Worm (Caenorhabditis elegans) whole organism, dauer: ENCODE measurements around the gene nhr-175.

Experiments used
- unc-62 ChIP-seq: sonication (generic microtip); optimal IDR thresholded peaks from 2 replicates; lab custom pipeline; 2017; ENCODE audit warnings: missing biosample characterization, missing genetic modification reagents, missing genetic modification characterization

Gene nhr-175

DNA sequence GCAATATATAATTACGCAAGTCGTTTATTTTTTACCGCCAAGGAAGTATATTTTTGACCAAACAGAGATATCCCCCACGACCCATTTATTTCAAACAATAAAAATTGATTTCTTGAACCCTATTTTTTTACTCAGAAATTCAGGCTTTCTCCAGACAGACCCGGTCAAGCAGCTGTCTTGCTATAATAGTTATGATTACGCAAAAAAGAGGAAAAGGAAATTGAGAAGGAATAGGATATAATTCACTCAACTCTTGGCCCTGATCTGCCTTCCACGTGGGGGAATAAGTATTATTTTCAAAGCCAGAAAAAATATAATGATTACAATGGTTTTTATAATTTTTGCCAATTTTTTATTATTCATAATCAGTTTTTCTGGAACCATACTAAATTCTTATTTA, 9.4 kb upstream of the nhr-175 start, which contains the start of gene srx-136:
Gene srx-136 (plus strand): TSS at position 301 of the 400 bp plus-strand sequence.
- TF ChIP-seq unc-62 (GFP tag; lab: Kevin White, UChicago) = no peak

DNA sequence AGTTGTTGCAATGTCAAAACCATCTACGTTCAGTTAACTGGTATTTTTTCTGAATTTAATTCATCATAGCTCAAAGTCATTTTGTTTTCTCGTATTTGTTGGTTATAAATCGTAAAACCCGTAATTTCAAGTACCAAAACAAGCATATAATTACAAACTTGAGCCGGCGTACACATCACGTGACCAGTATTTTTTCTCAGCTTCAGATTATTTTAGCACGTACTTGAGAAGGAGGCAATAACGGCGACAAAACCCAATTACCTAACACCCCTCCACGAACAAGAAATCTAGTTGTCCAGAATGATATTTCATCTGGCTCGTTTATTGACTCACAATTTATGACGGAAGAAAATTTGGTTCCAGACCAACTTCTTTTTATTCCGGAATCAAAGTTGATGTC, 7.6 kb upstream of the nhr-175 start, which contains the start of gene srx-135:
Gene srx-135 (plus strand): TSS at position 301 of the 400 bp plus-strand sequence.
- no peak for TF ChIP-seq unc-62 (GFP tag; lab: Kevin White, UChicago)

DNA sequence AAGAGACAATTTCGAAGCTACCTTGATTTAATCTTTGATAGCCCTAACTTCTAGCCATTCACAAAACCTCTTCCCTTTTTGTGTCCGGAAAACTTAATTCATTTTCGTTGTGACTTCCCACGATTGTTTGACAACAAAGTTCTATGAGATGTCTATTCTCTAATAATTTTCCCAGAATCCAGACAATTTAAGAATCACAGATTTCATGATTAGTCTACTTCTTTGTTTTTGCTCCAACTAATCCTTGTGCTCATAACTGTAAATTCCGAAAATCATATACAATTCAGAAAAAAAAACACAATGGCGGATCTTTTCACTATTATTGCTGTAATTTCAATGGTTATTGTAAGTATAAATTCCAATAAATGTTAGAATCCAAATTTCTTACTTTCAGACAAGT, 4.0 kb upstream of the nhr-175 start, which contains the start of gene srx-137:
Gene srx-137 (plus strand): TSS at position 301 of the 400 bp plus-strand sequence.
- no peak for TF ChIP-seq unc-62 (GFP tag; lab: Kevin White, UChicago)

DNA sequence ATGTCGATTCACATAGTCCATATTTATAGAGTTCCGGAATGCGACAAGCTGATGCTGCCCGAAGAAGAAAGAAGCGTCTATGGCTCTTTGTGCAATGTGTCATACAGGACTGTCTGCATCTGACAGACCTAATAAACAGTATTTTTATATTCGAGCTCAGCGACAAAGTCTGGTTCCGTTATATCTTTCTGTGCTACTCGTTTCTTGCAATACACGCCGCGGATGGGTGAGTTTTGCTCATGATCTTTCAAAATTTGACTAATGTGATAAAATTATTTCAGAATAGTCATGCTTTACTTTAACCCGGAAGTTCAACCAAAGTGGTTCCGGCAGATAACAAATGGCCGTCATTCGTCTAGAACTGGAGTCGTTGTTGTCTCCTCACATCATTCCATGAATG, 2.8 kb upstream of the nhr-175 start:
- TF ChIP-seq unc-62 (GFP tag; lab: Kevin White, UChicago) = no peak

DNA sequence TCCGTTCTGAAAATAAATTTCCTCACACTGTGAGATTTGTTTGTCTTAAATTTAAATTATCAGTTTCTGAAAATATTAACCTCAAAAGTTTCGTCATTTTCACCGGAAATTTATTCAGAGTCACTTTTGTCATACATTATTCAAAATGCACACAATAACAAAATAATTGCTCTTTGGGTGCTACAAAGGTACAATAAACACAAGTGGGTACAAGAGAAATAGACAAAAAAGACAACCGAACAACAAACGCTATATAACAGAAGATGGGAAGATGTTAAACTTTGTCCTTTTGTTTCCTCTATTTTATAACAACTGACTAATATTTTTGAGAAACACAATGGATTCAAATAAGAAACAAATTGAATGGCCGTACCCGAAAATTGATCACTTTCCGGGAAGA, 3.1 kb downstream of the nhr-175 start:
- no peak for TF ChIP-seq unc-62 (GFP tag; lab: Kevin White, UChicago)

DNA sequence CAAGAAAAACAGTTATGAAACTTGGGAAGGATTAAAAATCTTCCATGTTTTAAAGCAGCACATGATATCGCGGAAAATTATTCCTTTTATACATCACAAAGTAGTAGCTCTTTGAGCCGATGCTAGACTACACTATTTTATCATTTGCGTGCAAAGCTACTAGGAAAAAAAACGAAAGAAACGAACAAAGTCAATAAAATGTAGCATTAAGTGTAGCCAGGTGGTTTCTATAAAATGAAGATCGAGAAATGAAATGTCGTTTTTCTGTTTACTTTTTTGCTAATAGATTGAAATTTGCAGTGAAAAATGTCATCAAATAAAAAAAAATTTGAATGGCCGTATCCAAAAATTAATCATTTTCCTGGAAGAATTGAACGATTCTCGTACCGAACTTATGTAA, 6.4 kb downstream of the nhr-175 start, which contains the start of gene cpt-5:
Gene cpt-5 (plus strand): TSS at position 301 of the 400 bp plus-strand sequence.
- TF ChIP-seq unc-62 (GFP tag; lab: Kevin White, UChicago) = no peak

DNA sequence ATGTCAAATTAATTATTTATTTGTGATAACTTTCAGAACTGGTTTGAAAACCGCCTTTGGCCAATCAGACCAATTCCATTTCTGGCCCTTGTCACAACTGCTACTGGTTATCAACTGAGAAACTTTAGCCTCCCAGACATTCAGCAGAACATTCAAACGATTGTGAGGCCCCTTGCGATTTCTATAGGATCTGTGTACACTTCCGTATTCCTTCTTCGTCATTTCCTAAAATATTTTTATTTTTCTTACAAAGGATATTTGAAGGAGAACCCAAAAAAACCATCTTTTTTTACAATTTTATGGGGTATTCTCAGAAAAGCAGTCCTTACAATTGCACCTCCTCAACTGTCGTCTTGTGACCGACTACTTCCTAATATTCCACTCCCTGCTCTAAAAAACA, 6.8 kb downstream of the nhr-175 start:
- no peak for TF ChIP-seq unc-62 (GFP tag; lab: Kevin White, UChicago)

DNA sequence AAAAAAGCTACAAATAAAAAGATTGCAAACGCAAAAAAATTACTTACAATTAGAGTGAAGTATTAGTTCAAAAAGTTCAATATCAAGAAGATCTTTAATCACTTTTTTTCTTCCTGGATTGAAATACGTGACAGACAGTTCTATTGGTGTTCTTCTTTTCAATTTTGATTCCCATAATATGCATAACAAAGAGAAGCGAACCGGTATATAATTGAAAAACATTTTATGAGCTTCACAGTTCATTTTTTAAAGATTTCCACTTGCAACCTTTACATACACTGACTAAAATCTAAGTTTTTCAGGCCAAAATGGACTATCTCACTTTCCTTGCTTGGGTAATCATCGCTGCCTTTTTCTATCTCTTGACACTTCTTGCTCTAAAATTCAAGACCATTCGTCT, 10.0 kb downstream of the nhr-175 start, which contains the start of gene T22G5.1:
Gene T22G5.1 (plus strand): TSS at position 301 of the 400 bp plus-strand sequence.
- no peak for TF ChIP-seq unc-62 (GFP tag; lab: Kevin White, UChicago)

DNA sequence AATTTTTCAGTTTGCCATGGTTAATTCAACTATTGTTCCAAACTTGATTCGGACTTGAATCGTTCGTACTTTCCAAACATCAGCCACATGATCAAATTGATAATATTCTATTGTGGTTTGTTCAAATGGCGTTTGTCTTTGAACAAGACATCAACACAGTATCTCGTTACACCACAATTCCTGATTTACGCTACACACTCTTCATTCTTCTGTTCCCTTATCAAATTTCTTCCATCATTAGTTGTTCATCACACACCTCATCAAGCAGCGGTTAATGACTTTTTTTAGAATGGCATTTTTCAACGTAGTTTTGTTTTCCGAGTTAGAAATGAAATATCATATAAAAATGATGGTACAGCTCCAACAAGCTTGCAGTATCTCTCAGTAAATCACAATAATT, 11.7 kb downstream of the nhr-175 start:
- no peak for TF ChIP-seq unc-62 (GFP tag; lab: Kevin White, UChicago)

DNA sequence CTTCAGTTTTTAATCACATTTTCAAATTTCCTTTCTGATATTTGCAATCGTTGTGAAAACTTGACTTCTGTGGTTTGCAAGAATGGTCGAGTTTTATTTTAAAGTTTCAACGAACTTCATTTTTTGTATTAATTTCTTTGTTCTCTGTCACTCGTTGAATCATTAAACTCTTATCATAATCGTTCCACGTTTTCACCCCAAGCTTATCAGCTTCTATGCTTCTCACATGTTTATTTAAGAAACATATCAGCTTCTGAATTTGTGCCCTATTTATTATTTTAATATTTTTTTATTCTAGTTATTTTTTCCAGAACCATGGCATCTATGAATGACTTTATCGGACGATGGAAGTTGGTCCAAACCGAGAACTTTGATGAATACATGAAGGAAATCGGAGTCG, 12.8 kb downstream of the nhr-175 start, which contains the start of gene lbp-7:
Gene lbp-7 (plus strand): TSS at position 312 of the 400 bp plus-strand sequence.
- no peak for TF ChIP-seq unc-62 (GFP tag; lab: Kevin White, UChicago)

DNA sequence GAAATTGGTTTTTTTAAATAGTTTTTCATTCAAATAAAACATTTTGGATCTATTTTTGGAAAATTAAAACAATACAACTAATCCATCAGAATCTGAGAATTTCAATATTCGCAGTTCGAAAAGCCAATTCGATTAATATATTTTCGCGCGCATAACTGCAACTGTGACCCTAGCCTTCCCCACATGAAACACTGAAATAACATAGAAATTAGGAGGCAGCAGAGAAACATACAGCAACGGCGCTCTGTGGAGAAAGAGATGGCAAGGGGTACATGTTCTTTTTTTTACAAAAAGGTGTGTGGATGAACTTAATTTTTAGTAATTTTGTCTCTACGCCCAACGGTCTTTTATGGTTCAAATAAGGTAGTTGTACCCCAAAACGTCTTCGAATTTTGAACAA, 13.7 kb downstream of the nhr-175 start:
- no peak for TF ChIP-seq unc-62 (GFP tag; lab: Kevin White, UChicago)

DNA sequence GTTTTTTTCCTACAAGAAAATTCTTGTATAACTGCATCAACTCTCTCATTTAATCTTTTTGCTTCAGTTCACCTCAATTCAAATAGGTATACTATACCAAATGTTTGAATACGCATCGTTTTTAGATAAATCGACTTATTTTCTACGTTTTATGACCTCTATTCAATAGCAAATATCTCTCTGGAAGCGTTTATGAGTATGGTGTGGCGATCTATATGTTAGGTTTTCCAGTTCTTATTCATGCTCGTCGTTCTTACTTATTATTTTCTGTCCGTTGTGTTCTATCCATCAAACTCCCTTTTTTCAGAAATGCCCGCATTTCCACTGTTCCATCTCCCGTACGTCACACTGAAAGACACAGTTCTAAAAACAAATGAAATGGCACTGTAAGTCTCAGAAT, 14.1 kb downstream of the nhr-175 start, which contains the start of gene T22G5.3:
Gene T22G5.3 (plus strand): TSS at position 301 of the 400 bp plus-strand sequence.
- no peak for TF ChIP-seq unc-62 (GFP tag; lab: Kevin White, UChicago)

DNA sequence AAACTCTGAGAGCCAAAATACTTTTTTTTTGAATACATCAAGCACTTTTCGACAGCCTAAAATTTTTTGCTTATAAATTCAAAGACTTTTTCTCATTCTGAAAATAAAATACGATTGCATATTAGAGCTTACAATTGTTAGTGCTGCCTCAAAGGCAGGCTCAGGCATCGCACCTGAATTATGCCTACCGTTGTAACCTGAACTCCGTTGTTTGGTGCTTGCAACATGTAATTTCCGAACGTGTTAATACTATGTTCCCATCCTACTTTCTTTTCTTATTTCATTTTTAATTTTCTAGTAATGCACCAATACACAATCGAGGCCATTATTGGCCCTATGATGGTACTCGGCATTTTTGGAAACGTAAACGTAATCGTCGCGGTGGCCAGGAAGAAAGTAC, 20.9 kb downstream of the nhr-175 start, which contains the start of gene srsx-19:
Gene srsx-19 (plus strand): TSS at position 301 of the 400 bp plus-strand sequence.
- TF ChIP-seq unc-62 (GFP tag; lab: Kevin White, UChicago) = no peak

DNA sequence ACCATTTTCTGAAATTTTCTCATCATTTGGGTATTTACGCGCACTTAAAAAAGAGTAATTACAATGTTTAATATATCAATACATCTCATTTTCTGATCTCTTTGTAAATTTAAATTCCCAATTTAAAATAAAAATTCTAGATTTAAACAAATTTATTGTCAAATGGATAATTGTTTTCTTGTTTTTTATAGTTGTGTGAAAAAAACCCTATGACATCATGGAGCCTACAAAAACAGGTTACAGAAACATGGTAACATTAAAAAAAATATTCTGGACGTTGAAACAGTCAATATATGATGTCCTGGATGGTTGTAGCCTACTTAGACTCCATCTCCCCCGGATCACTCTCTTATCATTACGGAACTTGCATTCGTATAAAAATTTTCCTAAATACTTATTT, 23.0 kb downstream of the nhr-175 start, which contains the start of gene spp-12:
Gene spp-12 (plus strand): TSS at position 301 of the 400 bp plus-strand sequence.
- TF ChIP-seq unc-62 (GFP tag; lab: Kevin White, UChicago) = no peak

DNA sequence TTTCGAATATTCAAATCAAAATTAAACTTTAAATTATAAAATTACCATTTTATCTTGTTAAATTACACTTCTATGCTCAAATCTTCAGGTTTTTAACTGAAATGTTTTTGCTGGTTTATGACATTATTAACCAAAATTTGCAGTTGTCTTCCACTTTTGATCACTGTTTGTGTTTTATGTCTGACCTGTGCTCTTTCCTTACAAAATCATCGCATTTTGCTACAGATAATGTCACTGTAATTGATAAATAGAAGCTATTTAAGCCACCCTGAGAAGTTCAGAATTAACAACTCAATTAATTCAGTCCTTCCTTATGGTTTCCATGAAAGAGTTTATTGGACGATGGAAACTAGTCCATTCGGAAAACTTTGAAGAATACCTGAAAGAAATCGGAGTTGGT, 24.0 kb downstream of the nhr-175 start, which contains the start of gene lbp-8:
Gene lbp-8 (plus strand): TSS at position 301 of the 400 bp plus-strand sequence.
- TF ChIP-seq unc-62 (GFP tag; lab: Kevin White, UChicago) = no peak

DNA sequence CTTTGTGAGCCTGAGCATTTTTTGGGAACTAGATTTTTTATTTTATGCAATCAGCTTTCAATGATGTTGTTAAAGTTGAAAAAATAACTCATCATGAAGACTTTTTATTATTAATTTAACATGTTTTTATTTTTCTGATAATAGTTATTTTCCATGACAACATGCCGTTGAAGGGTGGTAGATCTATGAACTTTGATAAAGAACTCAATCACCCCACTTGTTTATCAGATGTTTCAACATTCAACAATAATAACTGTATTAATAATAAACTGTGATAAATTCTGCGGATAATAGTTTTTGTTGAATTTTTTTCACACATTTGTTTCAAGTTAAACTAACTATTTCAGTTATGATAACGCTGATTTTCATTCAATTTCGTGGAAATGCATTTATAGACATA, 25.0 kb downstream of the nhr-175 start:
- TF ChIP-seq unc-62 (GFP tag; lab: Kevin White, UChicago) = no peak
